Worm (Caenorhabditis elegans): Measurements from ENCODE around the gene R07G3.7.

DNA sequence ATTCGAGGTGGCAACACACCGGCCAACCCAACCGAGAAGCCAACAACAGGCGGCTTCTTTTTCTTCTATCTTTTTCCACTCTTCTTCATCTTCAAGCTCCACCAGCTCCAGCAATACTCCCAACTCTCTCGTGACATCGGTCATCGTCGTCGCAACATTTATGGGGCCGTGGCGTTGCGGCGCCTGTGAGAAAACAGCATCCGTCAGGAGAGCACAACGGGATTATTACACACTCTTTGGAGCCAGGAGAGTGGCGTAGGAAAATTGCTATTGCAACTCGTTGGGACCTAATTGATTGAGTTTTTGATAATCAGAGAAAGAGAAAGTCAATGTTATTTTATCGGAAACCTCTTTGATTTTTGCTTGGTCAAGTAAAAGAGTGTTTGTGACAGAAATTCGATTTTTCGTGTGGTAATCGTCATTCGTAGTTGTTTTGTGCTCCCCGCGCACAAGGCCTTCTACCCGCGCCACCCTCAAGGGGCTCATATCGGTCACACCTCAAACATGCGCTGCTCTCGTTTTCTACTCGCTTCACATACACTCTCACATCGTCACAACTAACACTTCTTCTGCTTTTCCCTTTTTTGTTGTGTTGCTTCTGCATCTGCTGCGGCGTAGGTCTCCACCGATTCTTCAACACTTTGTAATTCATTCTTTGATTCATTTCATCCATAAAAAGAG, 26.8 kb upstream of the R07G3.7 start:
- TF ChIP-seq dao-5 (tag; optimal IDR thresholded peaks at IDR 0.05) (no peak), him-1 (tag; optimal IDR thresholded peaks at IDR 0.05) (no peak)
